Fruit fly (Drosophila melanogaster) whole organism: ENCODE data around the gene Vha68-1.

Experiments used
- CG8478 ChIP-seq: fragments of >200 bp; optimal IDR thresholded peaks from 2 replicates; lab custom pipeline; 2018; ENCODE audit warnings: inconsistent platforms
- Dll ChIP-seq: fragments of >200 bp; optimal IDR thresholded peaks from 2 replicates; lab custom pipeline; 2017
- pan ChIP-seq: fragments of >200 bp; optimal IDR thresholded peaks from 2 replicates; lab custom pipeline; 2017
- usp ChIP-seq: fragments of >200 bp; optimal IDR thresholded peaks from 2 replicates; lab custom pipeline; 2017; ENCODE audit warnings: missing biosample characterization, missing genetic modification characterization, mixed read lengths

DNA sequence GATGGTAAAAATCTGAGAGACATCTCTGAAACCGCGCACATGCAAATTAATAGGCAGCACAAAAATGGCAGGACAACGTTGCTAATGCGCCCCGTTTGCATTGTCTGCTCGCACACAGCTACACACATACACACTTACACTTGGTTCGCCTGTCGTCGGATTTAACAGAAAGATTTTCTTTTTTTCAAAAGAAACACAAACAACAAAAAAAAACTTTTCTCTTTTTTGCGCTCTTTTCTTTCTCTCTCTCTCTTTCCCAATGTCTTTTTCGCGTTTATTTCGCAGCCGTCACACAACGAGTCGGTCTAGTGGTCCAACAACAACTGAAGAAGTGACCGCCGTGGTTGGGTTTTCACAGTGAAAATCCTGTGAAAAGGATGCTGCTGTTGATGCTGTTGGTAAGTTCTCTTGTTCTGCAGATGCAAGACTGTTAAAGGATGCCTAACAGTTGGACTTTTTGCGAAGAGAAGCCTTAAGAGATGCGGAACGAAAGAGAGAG, 31.8 kb upstream of the Vha68-1 start:
- no peak for TF ChIP-seq Dll
- no peak for TF ChIP-seq usp (GFP tag; lab: Kevin White, UChicago)
- no peak for TF ChIP-seq pan (lab: Kevin White, UChicago)
- no peak for TF ChIP-seq CG8478 (lab: Kevin White, UChicago)
